Worm (Caenorhabditis elegans): ENCODE data around the gene Y51A2D.8.

ce11 chrV:18508564-18508963 lies 45.1 kb downstream of the Y51A2D.8 start, which contains the start of gene Y51A2D.1:
- TF ChIP-seq dao-5 (tag; optimal IDR thresholded peaks at IDR 0.05) = no peak
- no peak for TF ChIP-seq him-1 (tag; optimal IDR thresholded peaks at IDR 0.05)

All from whole organism, L4/young adult.